Fruit fly (Drosophila melanogaster) whole organism: ENCODE results near the gene msk.

Experiments
- EcR ChIP-seq, 2 experiments: fragments of >200 bp; optimal IDR thresholded peaks; 2 replicates each; lab custom pipeline; 2017; ENCODE audit warnings: missing biosample characterization in 2 of 2, missing genetic modification characterization in 2 of 2, missing genetic modification reagents in 2 of 2
- pan ChIP-seq: fragments of >200 bp; optimal IDR thresholded peaks from 2 replicates; lab custom pipeline; 2017
- psq ChIP-seq: fragments of >200 bp; optimal IDR thresholded peaks from 2 replicates; lab custom pipeline; 2017
- usp ChIP-seq: fragments of >200 bp; optimal IDR thresholded peaks from 2 replicates; lab custom pipeline; 2017; ENCODE audit warnings: missing biosample characterization, missing genetic modification characterization, mixed read lengths

- TF ChIP-seq psq (no peak), usp (GFP tag; lab: Kevin White, UChicago) (no peak), pan (lab: Kevin White, UChicago) (no peak), EcR (GFP tag; optimal IDR thresholded peaks at IDR 0.05; lab: Kevin White, UChicago) (no peak)
These were observed 46.1 kb upstream of the msk start, which contains the start of gene CG42591 for dm6 chr3L:8069860-8070259.
